Worm (Caenorhabditis elegans): ENCODE results near the gene C38H2.3.

C38H2.3 gene

DNA sequence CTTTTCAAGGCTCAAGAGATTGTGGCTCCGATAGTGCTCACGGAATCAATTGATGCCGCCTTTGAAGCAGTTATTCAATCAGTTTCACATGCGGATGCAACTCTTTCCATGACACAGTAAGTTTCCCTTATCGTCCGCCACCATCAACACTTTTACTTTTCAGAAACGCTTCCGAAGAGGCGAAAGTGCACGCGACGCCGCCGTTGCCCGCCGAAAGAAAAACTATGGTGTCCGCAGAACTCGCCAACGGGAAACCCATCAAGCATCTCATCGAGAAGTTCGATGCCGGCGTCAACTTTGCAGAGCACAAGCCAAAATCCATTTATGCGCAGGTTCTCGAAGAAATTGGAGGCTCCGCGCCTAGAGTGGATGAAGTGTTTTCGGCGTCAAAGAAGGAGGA lies 33.0 kb downstream of the C38H2.3 start:
- no peak for TF ChIP-seq med-1 (GFP tag; optimal IDR thresholded peaks at IDR 0.05; ENCODE audit: insufficient read depth)
- no peak for TF ChIP-seq flt-1 (GFP tag; IDR thresholded peaks at IDR 0.05)
- no peak for TF ChIP-seq ztf-23 (GFP tag; IDR thresholded peaks at IDR 0.05)

DNA sequence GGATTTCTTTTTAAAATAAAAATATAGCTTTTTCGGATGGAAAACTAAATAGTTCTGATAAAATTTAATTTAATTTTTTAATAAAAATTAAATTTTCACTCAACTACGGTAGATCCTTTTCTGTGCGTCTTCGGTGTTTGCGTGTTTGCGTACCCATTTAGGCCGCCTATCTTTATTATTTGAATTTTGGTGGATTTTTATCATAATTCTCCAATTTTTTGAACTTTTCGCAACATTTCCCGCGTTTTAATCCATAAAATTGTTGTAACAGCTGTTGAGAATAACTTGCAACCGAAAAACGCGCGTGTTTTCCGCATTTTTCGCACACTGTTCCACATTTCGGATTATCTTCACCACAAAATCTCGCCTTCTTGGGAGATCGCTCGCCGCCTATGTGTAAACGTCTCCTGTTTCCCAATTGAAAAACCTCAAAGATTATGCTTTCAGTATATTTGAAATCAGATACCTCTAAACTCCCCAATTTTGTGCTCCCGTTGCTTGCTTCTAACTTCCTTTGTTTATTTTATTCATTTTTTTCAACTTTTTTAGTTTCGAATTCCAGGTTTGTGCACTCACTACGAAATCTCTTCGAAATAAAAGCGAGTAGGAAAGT lies 34.7 kb downstream of the C38H2.3 start, which contains the start of gene T07C4.3:
Gene T07C4.3 (plus strand): TSS at position 563 of the 613 bp plus-strand sequence.
- TF ChIP-seq ztf-29 (GFP tag; IDR thresholded peaks at IDR 0.05) (no peak), flt-1 (GFP tag; IDR thresholded peaks at IDR 0.05) (no peak), T22C8.4 (GFP tag; IDR thresholded peaks at IDR 0.05) (no peak), med-1 (GFP tag; optimal IDR thresholded peaks at IDR 0.05; ENCODE audit: insufficient read depth) (no peak), cog-1 (tag; optimal IDR thresholded peaks at IDR 0.05) (no peak), tab-1 (GFP tag; IDR thresholded peaks at IDR 0.05) (no peak), ref-1 (GFP tag; conservative IDR thresholded peaks at IDR 0.05) (no peak), klf-2 (GFP tag; conservative IDR thresholded peaks at IDR 0.05) (no peak), ztf-23 (GFP tag; IDR thresholded peaks at IDR 0.05) (no peak)

DNA sequence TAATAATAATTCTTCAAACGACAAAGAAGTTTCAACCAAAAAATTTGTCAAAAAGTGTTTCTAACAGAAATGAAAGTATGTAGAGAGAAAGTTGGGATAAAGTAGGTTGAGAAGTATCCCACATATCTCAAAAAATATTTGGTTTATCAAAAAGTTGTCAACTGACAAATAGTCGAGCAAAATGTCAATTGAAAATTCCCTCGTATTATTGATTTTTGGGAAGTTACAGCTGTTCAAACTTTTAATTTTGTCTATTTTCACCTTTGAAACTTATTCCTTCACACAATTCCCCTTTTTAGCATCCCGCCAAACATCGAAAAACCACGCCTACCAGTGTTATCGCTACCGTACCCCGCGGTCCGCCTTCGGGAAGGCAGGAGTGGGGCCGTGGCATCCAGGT lies 39.3 kb downstream of the C38H2.3 start, which contains the start of gene tbx-8:
Gene tbx-8 (plus strand): TSS at position 301 of the 400 bp plus-strand sequence.
- TF ChIP-seq klf-2 (GFP tag; conservative IDR thresholded peaks at IDR 0.05) (no peak), ztf-23 (GFP tag; IDR thresholded peaks at IDR 0.05) (no peak), ztf-29 (GFP tag; IDR thresholded peaks at IDR 0.05) (no peak), ref-1 (GFP tag; conservative IDR thresholded peaks at IDR 0.05) (0 out of 2 replicates have a peak, but pooled peaks have one; percentile 8), cog-1 (tag; optimal IDR thresholded peaks at IDR 0.05) (no peak), tab-1 (GFP tag; IDR thresholded peaks at IDR 0.05) (no peak), flt-1 (GFP tag; IDR thresholded peaks at IDR 0.05) (no peak), med-1 (GFP tag; optimal IDR thresholded peaks at IDR 0.05; ENCODE audit: insufficient read depth) (no peak), T22C8.4 (GFP tag; IDR thresholded peaks at IDR 0.05) (no peak)

DNA sequence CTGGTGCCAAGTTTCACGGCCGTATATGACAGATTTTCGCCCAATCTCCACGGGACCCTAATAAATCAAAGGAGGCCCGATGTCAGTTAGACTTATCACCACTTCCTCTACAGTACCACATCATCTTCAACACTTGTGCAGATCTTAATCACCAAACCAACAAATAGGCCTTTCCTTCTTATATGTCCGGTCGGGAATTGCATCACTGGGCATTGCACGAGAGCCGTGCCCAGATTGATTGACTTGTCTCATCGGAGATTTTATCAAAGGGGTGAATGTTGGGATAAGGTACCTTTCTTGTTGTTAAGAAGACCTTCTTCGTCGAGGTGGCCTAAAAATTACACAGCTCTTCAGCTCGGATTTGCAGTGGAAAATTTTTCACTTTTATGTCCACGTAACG lies 41.6 kb downstream of the C38H2.3 start:
- TF ChIP-seq tab-1 (GFP tag; IDR thresholded peaks at IDR 0.05) (no peak), klf-2 (GFP tag; conservative IDR thresholded peaks at IDR 0.05) (no peak), cog-1 (tag; optimal IDR thresholded peaks at IDR 0.05) (no peak)

DNA sequence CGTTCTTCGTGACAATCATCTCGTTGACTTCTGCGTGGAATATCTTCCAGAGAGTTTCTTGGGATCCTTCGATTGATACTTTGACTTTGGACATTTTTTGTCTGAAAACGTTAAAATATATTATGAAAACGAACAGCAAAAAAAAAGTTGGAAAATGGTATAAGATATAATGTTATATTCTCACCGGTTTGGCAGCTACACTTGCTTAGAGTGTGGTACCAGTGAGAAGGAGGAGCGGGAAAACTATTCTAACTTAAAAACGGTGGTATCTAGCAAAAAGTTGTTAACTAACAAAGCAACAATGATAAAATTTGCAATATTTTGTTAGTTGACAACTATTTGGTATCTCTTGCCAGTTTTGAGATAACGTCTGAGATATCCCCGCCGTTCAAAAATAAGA lies 44.6 kb downstream of the C38H2.3 start, which contains the start of gene tbx-9:
Gene tbx-9 (minus strand): TSS at position 101 of the 400 bp plus-strand sequence.
- TF ChIP-seq cog-1 (tag; optimal IDR thresholded peaks at IDR 0.05) (no peak), ztf-29 (GFP tag; IDR thresholded peaks at IDR 0.05) (no peak), tab-1 (GFP tag; IDR thresholded peaks at IDR 0.05) (no peak), flt-1 (GFP tag; IDR thresholded peaks at IDR 0.05) (no peak), klf-2 (GFP tag; conservative IDR thresholded peaks at IDR 0.05) (no peak), med-1 (GFP tag; optimal IDR thresholded peaks at IDR 0.05; ENCODE audit: insufficient read depth) (no peak), T22C8.4 (GFP tag; IDR thresholded peaks at IDR 0.05) (no peak), ztf-23 (GFP tag; IDR thresholded peaks at IDR 0.05) (no peak), ref-1 (GFP tag; conservative IDR thresholded peaks at IDR 0.05) (no peak)

DNA sequence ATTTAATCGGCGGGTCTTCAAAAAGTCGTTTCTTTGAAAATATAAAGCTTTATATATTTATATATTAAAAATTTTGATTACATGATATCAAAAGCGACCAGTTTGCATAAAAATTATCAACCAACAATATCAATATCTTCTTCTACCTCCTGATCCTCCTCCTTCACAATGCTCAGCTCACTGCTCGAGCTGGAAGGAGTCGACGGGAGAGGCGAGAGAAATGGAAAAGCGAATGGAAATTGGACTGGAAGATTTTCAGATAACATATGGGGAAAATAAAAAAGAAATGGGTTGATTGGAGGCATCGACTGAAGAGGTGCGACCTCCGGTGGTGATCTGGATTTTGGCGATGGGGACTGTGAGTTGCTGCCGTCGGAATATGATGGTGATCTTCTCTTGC lies 46.4 kb downstream of the C38H2.3 start:
- TF ChIP-seq ztf-23 (GFP tag; IDR thresholded peaks at IDR 0.05) (no peak), ztf-29 (GFP tag; IDR thresholded peaks at IDR 0.05) (no peak), med-1 (GFP tag; optimal IDR thresholded peaks at IDR 0.05; ENCODE audit: insufficient read depth) (no peak), flt-1 (GFP tag; IDR thresholded peaks at IDR 0.05) (no peak), tab-1 (GFP tag; IDR thresholded peaks at IDR 0.05) (no peak), cog-1 (tag; optimal IDR thresholded peaks at IDR 0.05) (no peak), ref-1 (GFP tag; conservative IDR thresholded peaks at IDR 0.05) (no peak), klf-2 (GFP tag; conservative IDR thresholded peaks at IDR 0.05) (no peak), T22C8.4 (GFP tag; IDR thresholded peaks at IDR 0.05) (no peak)

DNA sequence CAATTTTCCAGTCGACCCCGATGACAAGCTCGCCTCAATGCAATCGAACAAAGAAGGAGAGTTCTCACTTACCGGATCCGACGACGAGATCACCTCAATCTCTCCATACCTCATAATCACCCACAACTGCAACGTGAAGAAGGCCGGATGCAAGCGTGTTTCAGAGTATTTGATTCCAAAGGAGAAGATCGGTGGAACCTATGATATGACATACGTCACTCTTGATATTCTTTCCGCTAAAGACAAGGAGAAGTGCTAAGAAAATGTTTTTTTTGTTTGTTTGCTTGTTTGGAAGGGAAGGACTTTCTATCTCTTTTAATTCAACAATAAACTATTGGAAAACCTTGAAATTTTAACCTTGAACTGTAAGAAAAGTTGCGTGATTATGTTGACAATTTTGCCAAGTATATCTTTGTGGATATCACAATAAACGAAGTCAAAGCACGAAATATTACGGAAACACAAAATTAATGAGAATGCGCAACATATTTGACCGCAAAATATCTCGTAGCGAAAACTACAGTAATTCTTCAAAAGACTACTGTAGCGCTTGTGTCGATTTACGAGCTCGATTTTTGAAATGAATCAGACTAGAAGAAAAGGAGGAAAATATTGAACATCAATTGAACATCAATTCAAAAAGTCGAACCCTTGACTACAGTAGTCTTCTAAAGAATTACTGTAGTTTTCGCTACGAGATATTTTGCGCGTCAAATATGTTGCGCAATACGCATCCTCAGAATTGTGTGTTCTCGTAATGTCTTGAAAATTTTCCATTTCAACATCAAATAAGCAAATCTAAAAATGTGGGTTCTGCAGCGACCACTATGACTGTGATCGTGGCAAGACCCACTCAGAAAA lies 47.2 kb downstream of the C38H2.3 start:
- TF ChIP-seq flt-1 (GFP tag; IDR thresholded peaks at IDR 0.05) (no peak), ref-1 (GFP tag; conservative IDR thresholded peaks at IDR 0.05) (no peak)

DNA sequence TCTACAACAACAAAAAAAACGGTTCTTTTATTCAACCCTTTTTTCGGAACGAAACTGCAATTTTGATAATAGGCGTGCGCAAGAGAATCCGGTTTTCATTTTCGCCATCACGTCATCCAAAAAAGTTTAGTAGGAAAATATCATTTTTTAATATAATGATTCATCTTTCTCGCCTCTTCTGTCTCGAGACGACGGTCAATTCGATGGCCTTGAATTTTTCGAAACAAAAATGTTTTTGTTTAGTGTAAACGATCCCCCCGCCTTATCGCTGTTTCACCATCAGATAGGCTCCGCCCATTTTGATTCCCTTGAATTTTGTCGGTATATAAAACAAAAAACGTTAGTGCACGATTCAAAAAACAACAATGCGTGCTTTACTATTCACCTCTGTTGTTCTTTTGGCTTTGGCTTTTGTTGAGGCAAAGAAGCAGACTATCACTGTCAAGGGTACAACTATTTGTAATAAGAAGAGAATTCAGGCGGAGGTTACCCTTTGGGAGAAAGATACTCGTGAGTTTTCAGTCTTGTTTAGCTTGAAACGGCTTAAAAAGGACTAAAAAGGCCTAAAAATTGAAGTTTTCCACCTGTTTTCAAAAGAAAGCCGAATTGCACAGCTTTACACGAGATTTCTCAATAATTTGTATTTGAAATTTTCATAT lies 48.7 kb downstream of the C38H2.3 start, which contains the start of gene ttr-15:
Gene ttr-15 (plus strand): TSS at position 340 of the 659 bp plus-strand sequence.
- TF ChIP-seq flt-1 (GFP tag; IDR thresholded peaks at IDR 0.05) (no peak), med-1 (GFP tag; optimal IDR thresholded peaks at IDR 0.05; ENCODE audit: insufficient read depth) (no peak), tab-1 (GFP tag; IDR thresholded peaks at IDR 0.05) (no peak), ref-1 (GFP tag; conservative IDR thresholded peaks at IDR 0.05) (no peak), T22C8.4 (GFP tag; IDR thresholded peaks at IDR 0.05) (no peak), cog-1 (tag; optimal IDR thresholded peaks at IDR 0.05) (no peak), ztf-29 (GFP tag; IDR thresholded peaks at IDR 0.05) (no peak), ztf-23 (GFP tag; IDR thresholded peaks at IDR 0.05) (no peak), klf-2 (GFP tag; conservative IDR thresholded peaks at IDR 0.05) (no peak)

DNA sequence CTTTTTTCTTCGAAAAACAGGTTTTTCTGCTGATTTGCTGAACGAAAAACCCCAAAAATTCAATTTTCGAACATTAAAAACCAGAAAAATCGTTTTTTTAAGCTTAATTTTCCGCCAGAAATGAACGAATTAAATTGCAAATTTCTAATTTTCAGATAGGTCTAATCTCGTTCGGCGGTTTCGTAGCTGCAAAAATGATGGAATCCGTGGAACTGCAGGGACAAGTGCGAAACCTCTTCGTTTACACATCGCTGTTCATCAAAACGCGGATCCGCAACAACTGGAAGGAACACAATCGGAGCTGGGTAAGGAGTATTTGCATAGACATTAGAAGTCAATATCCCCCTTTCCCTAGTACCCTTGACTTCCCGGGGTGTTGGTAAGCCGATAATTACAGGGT lies 50.3 kb downstream of the C38H2.3 start:
- TF ChIP-seq cog-1 (tag; optimal IDR thresholded peaks at IDR 0.05) (no peak), ztf-23 (GFP tag; IDR thresholded peaks at IDR 0.05) (no peak), ref-1 (GFP tag; conservative IDR thresholded peaks at IDR 0.05) (no peak), flt-1 (GFP tag; IDR thresholded peaks at IDR 0.05) (no peak), klf-2 (GFP tag; conservative IDR thresholded peaks at IDR 0.05) (no peak), ztf-29 (GFP tag; IDR thresholded peaks at IDR 0.05) (no peak), T22C8.4 (GFP tag; IDR thresholded peaks at IDR 0.05) (no peak), tab-1 (GFP tag; IDR thresholded peaks at IDR 0.05) (no peak)

All from whole organism, midembryonic.